Worm (Caenorhabditis elegans): ENCODE measurements around the gene T10D4.15.

DNA sequence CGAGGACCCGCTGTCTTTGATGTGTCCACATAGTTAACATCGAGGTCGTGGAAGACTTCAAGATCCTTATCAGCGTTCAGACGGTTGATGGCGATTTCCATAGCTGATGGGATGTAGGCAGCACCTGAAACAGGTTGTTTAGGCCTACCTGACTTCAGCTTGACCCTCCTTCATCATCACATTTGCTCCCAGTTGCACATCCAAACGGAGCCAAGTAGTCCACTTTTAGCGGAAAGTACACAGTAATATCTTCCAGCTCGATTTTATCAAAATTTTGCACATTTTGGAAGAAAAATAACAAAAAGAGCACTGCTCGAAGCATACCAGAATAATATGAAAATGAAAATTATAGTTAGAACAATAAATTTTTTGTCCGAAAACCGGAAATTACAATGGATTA is 51.0 kb downstream of the T10D4.15 start, which contains the start of gene gcy-15:
- no peak for TF ChIP-seq him-1 (tag; optimal IDR thresholded peaks at IDR 0.05)
- no peak for TF ChIP-seq W03F9.2 (tag; optimal IDR thresholded peaks at IDR 0.05)

Measured in whole organism, L4/young adult.